Fruit fly (Drosophila melanogaster) whole organism, embryonic: ENCODE data around the gene Ccp84Ac.

Source experiments
- Bgb ChIP-seq: fragments of 200-800 bp; sonication (Bioruptor generic); IDR thresholded peaks from 2 replicates; pipeline ENCODE4 v1.3.6; 2022; ENCODE audit warnings: missing biosample characterization, missing genetic modification characterization; ENCODE audit not compliant: partially characterized antibody
- CG10267 ChIP-seq: fragments of 200-800 bp; sonication (Bioruptor generic); optimal IDR thresholded peaks from 2 replicates; lab custom pipeline; 2018; ENCODE audit warnings: missing biosample characterization, mild to moderate bottlenecking, missing genetic modification characterization, moderate library complexity
- CG12744 ChIP-seq: fragments of 200-800 bp; sonication (Bioruptor generic); optimal IDR thresholded peaks from 2 replicates; lab custom pipeline; 2016; ENCODE audit warnings: missing biosample characterization, missing genetic modification characterization
- CG13287 ChIP-seq: fragments of 200-800 bp; sonication (Bioruptor generic); IDR thresholded peaks from 2 replicates; pipeline ENCODE4 v1.3.6; 2022; ENCODE audit warnings: missing biosample characterization, missing genetic modification characterization; ENCODE audit not compliant: partially characterized antibody
- CG13894 ChIP-seq: fragments of 200-800 bp; sonication (Bioruptor generic); optimal IDR thresholded peaks from 3 replicates; lab custom pipeline; 2018; ENCODE audit warnings: missing biosample characterization, mild to moderate bottlenecking, missing genetic modification characterization, moderate library complexity
- CG1603 ChIP-seq: fragments of 200-800 bp; sonication (Bioruptor generic); optimal IDR thresholded peaks from 2 replicates; lab custom pipeline; 2019; ENCODE audit warnings: missing biosample characterization, mild to moderate bottlenecking, missing genetic modification characterization, moderate library complexity
- CG18011 ChIP-seq: fragments of 200-800 bp; sonication (Bioruptor generic); optimal IDR thresholded peaks from 2 replicates; lab custom pipeline; 2017; ENCODE audit warnings: missing biosample characterization, missing genetic modification characterization, mild to moderate bottlenecking, moderate library complexity, missing genotype
- CG2120 ChIP-seq: fragments of 200-800 bp; sonication (Bioruptor generic); optimal IDR thresholded peaks from 3 replicates; lab custom pipeline; 2016; ENCODE audit warnings: missing biosample characterization, missing genetic modification characterization
- CG2199 ChIP-seq: fragments of 200-800 bp; sonication (Bioruptor generic); IDR thresholded peaks from 3 replicates; pipeline ENCODE4 v1.3.6; 2022; ENCODE audit warnings: missing biosample characterization, missing genetic modification characterization
- CG2202 ChIP-seq: fragments of 200-800 bp; sonication (Bioruptor generic); optimal IDR thresholded peaks from 2 replicates; lab custom pipeline; 2018; ENCODE audit warnings: missing biosample characterization, mild to moderate bottlenecking, missing genetic modification characterization
- CG2712 ChIP-seq: fragments of 200-800 bp; optimal IDR thresholded peaks from 3 replicates; lab custom pipeline; 2019; ENCODE audit warnings: missing biosample characterization, mild to moderate bottlenecking, missing genetic modification characterization, moderate library complexity
- CG30403 ChIP-seq: fragments of 200-800 bp; sonication (Bioruptor generic); optimal IDR thresholded peaks from 3 replicates; lab custom pipeline; 2016; ENCODE audit warnings: missing biosample characterization, missing genetic modification characterization
- CG33213 ChIP-seq: fragments of 200-800 bp; sonication (Bioruptor generic); optimal IDR thresholded peaks from 3 replicates; lab custom pipeline; 2016; ENCODE audit warnings: missing biosample characterization, missing genetic modification characterization
- CG3847 ChIP-seq: fragments of 200-800 bp; sonication (Bioruptor generic); IDR thresholded peaks from 2 replicates; pipeline ENCODE4 v1.3.6; 2022; ENCODE audit warnings: missing biosample characterization, missing genetic modification characterization
- CG4424 ChIP-seq: fragments of 200-800 bp; sonication (Bioruptor generic); optimal IDR thresholded peaks from 3 replicates; lab custom pipeline; 2016; ENCODE audit warnings: missing biosample characterization, missing genetic modification characterization
- CG6272 ChIP-seq: fragments of 200-800 bp; sonication (Bioruptor generic); IDR thresholded peaks from 2 replicates; pipeline ENCODE4 v1.3.6; 2022; ENCODE audit warnings: missing biosample characterization, missing genetic modification characterization
- CG6791 ChIP-seq: fragments of 200-800 bp; sonication (Bioruptor generic); IDR thresholded peaks from 3 replicates; pipeline ENCODE4 v1.3.6; 2022; ENCODE audit warnings: missing biosample characterization, missing genetic modification characterization; ENCODE audit not compliant: partially characterized antibody
- CTCF ChIP-seq: fragments of 200-800 bp; sonication (Bioruptor generic); optimal IDR thresholded peaks from 2 replicates; lab custom pipeline; 2017; ENCODE audit warnings: missing biosample characterization, mild to moderate bottlenecking, missing genetic modification characterization, moderate library complexity
- CoRest ChIP-seq: fragments of 200-800 bp; sonication (Bioruptor generic); optimal IDR thresholded peaks from 3 replicates; lab custom pipeline; 2018; ENCODE audit warnings: missing biosample characterization, mild to moderate bottlenecking, missing genetic modification characterization, moderate library complexity
- Dek ChIP-seq: fragments of 200-800 bp; sonication (Bioruptor generic); optimal IDR thresholded peaks from 3 replicates; lab custom pipeline; 2019; ENCODE audit warnings: missing biosample characterization, mild to moderate bottlenecking, missing genetic modification characterization, moderate library complexity
- Dp ChIP-seq: fragments of 200-800 bp; sonication (Bioruptor generic); optimal IDR thresholded peaks from 2 replicates; lab custom pipeline; 2018; ENCODE audit warnings: missing biosample characterization, mild to moderate bottlenecking, missing genetic modification characterization, moderate library complexity
- Eip74EF ChIP-seq, 2 experiments: fragments of 200-800 bp in 1 of 2; fragments of >200 bp in 1 of 2; sonication (Bioruptor generic) in 1 of 2; optimal IDR thresholded peaks; 2 replicates each; lab custom pipeline; 2017 to 2019; ENCODE audit warnings: missing biosample characterization in 2 of 2, missing genetic modification characterization in 2 of 2, mild to moderate bottlenecking in 1 of 2, moderate library complexity in 1 of 2
- HmgD ChIP-seq: fragments of 200-800 bp; sonication (Bioruptor generic); optimal IDR thresholded peaks from 3 replicates; lab custom pipeline; 2016; ENCODE audit warnings: missing biosample characterization, missing genetic modification characterization
- HmgZ ChIP-seq: fragments of 200-800 bp; sonication (Bioruptor generic); optimal IDR thresholded peaks from 2 replicates; lab custom pipeline; 2018; ENCODE audit warnings: missing biosample characterization, mild to moderate bottlenecking, missing genetic modification characterization
- Hmr ChIP-seq: fragments of 200-800 bp; sonication (Bioruptor generic); optimal IDR thresholded peaks from 3 replicates; lab custom pipeline; 2017; ENCODE audit warnings: mild to moderate bottlenecking, missing biosample characterization, missing genetic modification reagents, missing genetic modification characterization
- Hr78 ChIP-seq, 2 experiments: fragments of 200-800 bp in 1 of 2; fragments of >200 bp in 1 of 2; sonication (Bioruptor generic) in 1 of 2; optimal IDR thresholded peaks; 2 replicates each; lab custom pipeline; 2017 to 2019; ENCODE audit warnings: missing biosample characterization in 2 of 2, missing genetic modification characterization in 2 of 2, mild to moderate bottlenecking in 1 of 2, moderate library complexity in 1 of 2
- Lhr ChIP-seq: fragments of 200-800 bp; sonication (Bioruptor generic); optimal IDR thresholded peaks from 3 replicates; lab custom pipeline; 2017; ENCODE audit warnings: mild to moderate bottlenecking, missing biosample characterization, missing genetic modification reagents, missing genetic modification characterization
- MBD-R2 ChIP-seq: fragments of 200-800 bp; sonication (Bioruptor generic); IDR thresholded peaks from 2 replicates; pipeline ENCODE4 v1.3.6; 2022; ENCODE audit warnings: missing biosample characterization, missing genetic modification characterization
- Med ChIP-seq: fragments of 200-800 bp; sonication (Bioruptor generic); peaks from one replicate; lab custom pipeline; 2016; ENCODE audit warnings: missing biosample characterization, missing genetic modification characterization, mild to moderate bottlenecking, inconsistent platforms, moderate library complexity
- Myb ChIP-seq: fragments of 200-800 bp; sonication (Bioruptor generic); optimal IDR thresholded peaks from 2 replicates; lab custom pipeline; 2016; ENCODE audit warnings: missing biosample characterization, missing genetic modification characterization
- Opbp ChIP-seq: fragments of 200-800 bp; sonication (Bioruptor generic); IDR thresholded peaks from 3 replicates; pipeline ENCODE4 v1.3.6; 2022; ENCODE audit warnings: missing biosample characterization, missing genetic modification characterization; ENCODE audit not compliant: partially characterized antibody
- Rfx ChIP-seq: fragments of 200-800 bp; sonication (Bioruptor generic); IDR thresholded peaks from 2 replicates; pipeline ENCODE4 v1.3.6; 2022; ENCODE audit warnings: missing biosample characterization, missing genetic modification characterization
- Sry-δ ChIP-seq: fragments of 200-800 bp; sonication (Bioruptor generic); optimal IDR thresholded peaks from 2 replicates; lab custom pipeline; 2016; ENCODE audit warnings: missing biosample characterization, missing genetic modification characterization
- ato ChIP-seq: fragments of 200-800 bp; sonication (Bioruptor generic); IDR thresholded peaks from 2 replicates; pipeline ENCODE4 v1.3.6; 2022; ENCODE audit warnings: missing biosample characterization, missing genetic modification characterization; ENCODE audit not compliant: partially characterized antibody
- bowl ChIP-seq: fragments of 200-800 bp; sonication (Bioruptor generic); IDR thresholded peaks from 2 replicates; pipeline ENCODE4 v1.3.6; 2022; ENCODE audit warnings: missing biosample characterization, missing genetic modification characterization
- grn ChIP-seq: fragments of 200-800 bp; sonication (Bioruptor generic); optimal IDR thresholded peaks from 3 replicates; lab custom pipeline; 2017; ENCODE audit warnings: missing biosample characterization, missing genetic modification characterization
- insv ChIP-seq, 2 experiments: fragments of 200-800 bp; sonication (Bioruptor generic); optimal IDR thresholded peaks; 3 replicates each; lab custom pipeline; 2016 to 2018; ENCODE audit warnings: missing biosample characterization in 2 of 2, missing genetic modification characterization in 2 of 2
- kah ChIP-seq: fragments of 200-800 bp; sonication (Bioruptor generic); optimal IDR thresholded peaks from 2 replicates; lab custom pipeline; 2018; ENCODE audit warnings: missing biosample characterization, mild to moderate bottlenecking, missing genetic modification characterization
- nmo ChIP-seq: fragments of 200-800 bp; sonication (Bioruptor generic); optimal IDR thresholded peaks from 2 replicates; lab custom pipeline; 2018; ENCODE audit warnings: missing biosample characterization, mild to moderate bottlenecking, missing genetic modification characterization, moderate library complexity
- oc ChIP-seq: fragments of 200-800 bp; sonication (Bioruptor generic); optimal IDR thresholded peaks from 2 replicates; lab custom pipeline; 2018; ENCODE audit warnings: missing biosample characterization, mild to moderate bottlenecking, missing genetic modification characterization, moderate library complexity
- pita ChIP-seq: fragments of 200-800 bp; sonication (Bioruptor generic); optimal IDR thresholded peaks from 2 replicates; lab custom pipeline; 2017; ENCODE audit warnings: missing biosample characterization, mild to moderate bottlenecking, missing genetic modification characterization
- pzg ChIP-seq: fragments of 200-800 bp; sonication (Bioruptor generic); optimal IDR thresholded peaks from 3 replicates; lab custom pipeline; 2018; ENCODE audit warnings: missing biosample characterization, mild to moderate bottlenecking, missing genetic modification characterization, moderate library complexity
- run ChIP-seq: fragments of 200-800 bp; sonication (Bioruptor generic); optimal IDR thresholded peaks from 3 replicates; lab custom pipeline; 2018; ENCODE audit warnings: missing biosample characterization, mild to moderate bottlenecking, missing genetic modification characterization
- sd ChIP-seq: fragments of 200-800 bp; sonication (Bioruptor generic); optimal IDR thresholded peaks from 3 replicates; lab custom pipeline; 2018; ENCODE audit warnings: missing biosample characterization, mild to moderate bottlenecking, missing genetic modification characterization, moderate library complexity
- stwl ChIP-seq: fragments of 200-800 bp; sonication (Bioruptor generic); optimal IDR thresholded peaks from 3 replicates; lab custom pipeline; 2018; ENCODE audit warnings: missing biosample characterization, mild to moderate bottlenecking, missing genetic modification characterization, moderate library complexity
- trem ChIP-seq: fragments of 200-800 bp; optimal IDR thresholded peaks from 3 replicates; lab custom pipeline; 2019; ENCODE audit warnings: missing biosample characterization, mild to moderate bottlenecking, missing genetic modification characterization, moderate library complexity
- zen ChIP-seq: fragments of 200-800 bp; sonication (Bioruptor generic); optimal IDR thresholded peaks from 3 replicates; lab custom pipeline; 2018; ENCODE audit warnings: missing biosample characterization, mild to moderate bottlenecking, missing genetic modification characterization, moderate library complexity
- zen2 ChIP-seq: fragments of 200-800 bp; sonication (Bioruptor generic); IDR thresholded peaks from 3 replicates; pipeline ENCODE4 v1.3.6; 2022; ENCODE audit warnings: missing biosample characterization, missing genetic modification characterization; ENCODE audit not compliant: partially characterized antibody
- zfh1 ChIP-seq: fragments of 200-800 bp; sonication (Bioruptor generic); IDR thresholded peaks from 3 replicates; pipeline ENCODE4 v1.3.6; 2022; ENCODE audit warnings: missing biosample characterization, missing genetic modification characterization

The Ccp84Ac gene

DNA sequence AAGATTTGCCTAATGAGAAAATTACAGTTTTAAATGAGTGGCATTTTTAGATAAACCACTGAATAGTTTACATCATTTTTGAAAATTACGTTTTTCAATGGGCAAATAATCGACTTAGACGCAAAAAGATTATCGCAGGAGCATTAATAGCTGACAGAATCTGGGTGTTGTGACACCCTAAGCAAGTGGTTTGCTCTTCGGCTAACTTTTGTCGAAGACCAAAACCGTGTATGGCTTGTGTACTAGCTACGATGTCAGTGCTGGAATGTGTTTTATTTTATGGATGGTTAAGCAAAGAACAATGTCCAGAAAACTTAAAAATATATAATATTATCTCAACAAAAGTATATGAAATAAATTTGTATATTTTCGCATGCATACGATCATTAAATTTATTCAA is 12.8 kb upstream of the Ccp84Ac start (continued):
- TF ChIP-seq ato (GFP tag; lab: Robert Waterston, UW) (0 out of 2 replicates have a peak, but pooled peaks have one; percentile 31), CG13287 (GFP tag; lab: Robert Waterston, UW) (peak; percentile 78), CG18011 (peak; percentile 98), MBD-R2 (peak; percentile 17; the same call in 1 of the 2 replicates), CG6791 (peak; percentile 70), CG13894 (tag; lab: Kevin White, UChicago) (no peak), CG30403 (GFP tag; lab: Kevin White, UChicago) (peak; percentile 3), insv (GFP tag; optimal IDR thresholded peaks at IDR 0.05; lab: Kevin White, UChicago) (peak in 1 of 2 experiments; percentile 76), pita (GFP tag; lab: Kevin White, UChicago) (peak; percentile 91), Dek (tag; lab: Kevin White, UChicago) (peak; percentile 9), stwl (peak; percentile 100), Lhr (GFP tag; lab: Kevin White, UChicago) (peak; percentile 82), CG33213 (peak; percentile 63), Hmr (GFP tag; lab: Kevin White, UChicago) (peak; percentile 41), Hr78 (GFP tag; optimal IDR thresholded peaks at IDR 0.05; lab: Kevin White, UChicago) (no peak), CG10267 (tag; lab: Kevin White, UChicago) (peak; percentile 75), Eip74EF (GFP tag; optimal IDR thresholded peaks at IDR 0.05; lab: Kevin White, UChicago) (no peak), sd (tag; lab: Kevin White, UChicago) (peak; percentile 80), grn (GFP tag; lab: Kevin White, UChicago) (no peak), zfh1 (no peak), CG2120 (peak; percentile 11), zen (tag; lab: Kevin White, UChicago) (peak; percentile 36), CG12744 (no peak), CG6272 (no peak), CG1603 (tag; lab: Kevin White, UChicago) (peak; percentile 64), nmo (GFP tag; lab: Kevin White, UChicago) (peak; percentile 60), Myb (GFP tag; lab: Kevin White, UChicago) (peak; percentile 40), trem (tag; lab: Kevin White, UChicago) (peak; percentile 24), CG3847 (0 out of 2 replicates have a peak, but pooled peaks have one; percentile 15), Rfx (GFP tag; lab: Robert Waterston, UW) (peak; percentile 61), kah (GFP tag; lab: Kevin White, UChicago) (no peak), Med (peak; percentile 74), oc (peak; percentile 27), run (tag; lab: Kevin White, UChicago) (no peak), CG4424 (GFP tag; lab: Kevin White, UChicago) (peak; percentile 58), HmgZ (tag; lab: Kevin White, UChicago) (peak; percentile 24), Bgb (peak; percentile 58), CoRest (peak; percentile 57), bowl (GFP tag; lab: Robert Waterston, UW) (no peak), CG2202 (tag; lab: Kevin White, UChicago) (no peak), pzg (GFP tag; lab: Kevin White, UChicago) (peak; percentile 40), zen2 (GFP tag; lab: Robert Waterston, UW) (peak; percentile 55; the same call in 2 of the 3 replicates), CG2199 (GFP tag; lab: Robert Waterston, UW) (peak; percentile 74; the same call in 1 of the 3 replicates), Dp (GFP tag; lab: Kevin White, UChicago) (peak; percentile 36), Sry-δ (GFP tag; lab: Kevin White, UChicago) (peak; percentile 31), HmgD (GFP tag; lab: Kevin White, UChicago) (peak; percentile 69), CTCF (peak; percentile 85), CG2712 (tag; lab: Kevin White, UChicago) (peak; percentile 31), Opbp (GFP tag; lab: Robert Waterston, UW) (peak; percentile 76; the same call in 2 of the 3 replicates)
